Fruit fly (Drosophila melanogaster) S2 (cell line): ENCODE measurements around the gene mu2.

Experiments
- CG8478 ChIP-seq: fragments of >200 bp; optimal IDR thresholded peaks from 2 replicates; lab custom pipeline; 2018
- CTCF ChIP-seq, 2 experiments: fragments of >200 bp; optimal IDR thresholded peaks; 2 replicates each; lab custom pipeline; 2018

DNA sequence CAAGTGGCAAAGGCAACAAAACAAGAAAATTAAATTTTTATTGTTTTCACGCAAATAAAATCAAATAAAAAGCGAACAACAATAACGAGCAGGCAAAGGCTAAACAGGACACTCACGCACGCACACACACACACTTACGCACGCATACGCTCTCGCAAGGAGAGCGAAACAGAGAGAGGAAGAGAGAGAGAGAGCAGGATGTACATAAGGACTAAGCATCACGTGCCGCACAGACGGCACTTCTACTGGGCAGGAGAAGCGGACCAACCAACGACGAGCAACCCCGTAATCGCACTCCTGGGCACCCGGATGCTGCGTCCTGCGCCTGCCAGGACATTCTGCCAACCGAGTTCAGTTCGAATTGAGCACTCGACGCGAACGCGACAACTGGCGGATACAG lies 26.3 kb downstream of the mu2 start, which contains the start of gene Dbx:
- TF ChIP-seq CG8478 (no peak), CTCF (optimal IDR thresholded peaks at IDR 0.05; lab: Kevin White, UChicago) (no peak)
